Fruit fly (Drosophila melanogaster): ENCODE data around the gene CG6052.

DNA sequence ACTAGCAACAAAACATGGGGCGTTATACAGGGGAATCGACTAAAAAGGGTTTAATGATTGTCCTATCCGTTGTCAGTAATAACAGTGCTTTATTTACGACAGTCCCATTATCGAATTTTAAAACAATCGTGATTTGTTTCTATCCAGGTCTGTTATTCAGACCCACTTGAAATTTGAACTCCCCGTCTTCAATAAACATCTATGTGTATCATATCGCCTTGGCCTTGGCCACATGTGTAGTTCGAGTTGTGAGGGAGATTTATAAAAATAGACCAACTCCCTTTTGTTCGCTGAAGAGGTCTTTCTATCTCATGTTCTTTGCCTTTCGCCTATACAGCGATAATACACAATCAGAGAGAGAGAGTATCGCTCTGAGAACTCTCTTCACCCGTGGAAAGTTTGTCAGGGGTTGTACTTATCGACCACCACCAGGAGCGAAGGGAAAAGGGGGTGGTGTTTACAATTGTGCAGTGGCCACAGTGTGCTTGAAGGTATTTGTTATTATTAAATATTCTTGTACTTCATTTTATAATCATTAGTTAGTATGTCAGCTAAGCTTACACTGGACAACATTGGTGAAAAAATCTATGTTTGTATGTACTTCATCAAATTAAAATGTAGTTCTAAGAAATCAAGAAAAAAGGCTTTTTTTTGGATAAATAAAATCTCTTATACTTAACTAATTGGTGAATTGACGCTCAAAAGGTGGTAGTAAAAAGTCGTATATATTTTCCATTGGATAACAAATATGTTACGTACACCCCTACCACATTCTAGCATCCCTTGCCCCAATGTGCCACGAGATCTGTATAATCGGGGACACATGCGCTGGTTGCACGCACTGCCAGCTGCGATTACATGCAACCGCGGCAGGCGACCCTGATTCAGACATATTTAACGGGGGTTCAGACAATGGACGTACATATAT is 28.2 kb upstream of the CG6052 start:
- no peak for TF ChIP-seq psq (optimal IDR thresholded peaks at IDR 0.05)
- no peak for TF ChIP-seq EcR (GFP tag; optimal IDR thresholded peaks at IDR 0.05)
- no peak for TF ChIP-seq usp (GFP tag; optimal IDR thresholded peaks at IDR 0.05)
- TF ChIP-seq CG8478 (optimal IDR thresholded peaks at IDR 0.05) = no peak
- no peak for TF ChIP-seq pan (optimal IDR thresholded peaks at IDR 0.05)
- TF ChIP-seq Dll (optimal IDR thresholded peaks at IDR 0.05) = no peak

Measured in whole organism.